Worm (Caenorhabditis elegans) whole organism, L4 larva: ENCODE data around the gene K08D8.9.
A peak's percentile ranks its signal among the peaks of the same experiment; 100 is the strongest.

Experiments
- F49E8.2 ChIP-seq: sonication (generic microtip); optimal IDR thresholded peaks from 2 replicates; lab custom pipeline; 2016; ENCODE audit warnings: missing compliant biosample characterization, mild to moderate bottlenecking, missing genetic modification characterization, borderline replicate concordance
- aly-2 ChIP-seq: sonication (generic microtip); optimal IDR thresholded peaks from 2 replicates; lab custom pipeline; 2018; ENCODE audit warnings: missing biosample characterization, missing genetic modification characterization
- ceh-82 ChIP-seq: sonication (generic microtip); optimal IDR thresholded peaks from 2 replicates; lab custom pipeline; 2017; ENCODE audit warnings: missing biosample characterization, missing genetic modification characterization
- ctbp-1 ChIP-seq: fragments of 200-800 bp; sonication (Bioruptor generic); IDR thresholded peaks from 2 replicates; pipeline ENCODE4 v1.3.6; 2022; ENCODE audit warnings: missing genetic modification reagents, missing genetic modification characterization, missing compliant biosample characterization
- daf-16 ChIP-seq, 3 experiments: sonication (generic microtip); optimal IDR thresholded peaks; 2 replicates each; lab custom pipeline; 2016 to 2017; ENCODE audit warnings: missing genetic modification characterization in 3 of 3, missing genetic modification reagents in 3 of 3, mild to moderate bottlenecking in 2 of 3, missing compliant biosample characterization in 2 of 3, missing biosample characterization in 1 of 3, moderate library complexity in 1 of 3
- dmd-6 ChIP-seq: fragments of 200-800 bp; sonication (Bioruptor generic); IDR thresholded peaks from 2 replicates; pipeline ENCODE4 v1.3.6; 2022; ENCODE audit warnings: missing genetic modification reagents, missing genetic modification characterization, missing compliant biosample characterization
- dmd-9 ChIP-seq: fragments of 200-800 bp; sonication (Bioruptor generic); IDR thresholded peaks from 2 replicates; pipeline ENCODE4 v1.3.6; 2022; ENCODE audit warnings: missing genetic modification reagents, missing genetic modification characterization, missing compliant biosample characterization
- dpl-1 ChIP-seq: fragments of 150-350 bp; optimal IDR thresholded peaks from 2 replicates; lab custom pipeline; 2014; ENCODE audit warnings: missing biosample characterization, missing genetic modification reagents, missing genetic modification characterization
- dve-1 ChIP-seq: sonication (generic microtip); optimal IDR thresholded peaks from 2 replicates; lab custom pipeline; 2017; ENCODE audit warnings: antibody characterized with exemption, mild to moderate bottlenecking, missing genetic modification characterization, missing compliant biosample characterization; ENCODE audit not compliant: insufficient read depth
- gei-8 ChIP-seq: fragments of 200-800 bp; sonication (Bioruptor generic); optimal IDR thresholded peaks from 2 replicates; lab custom pipeline; 2018; ENCODE audit warnings: mild to moderate bottlenecking, missing genetic modification characterization, missing compliant biosample characterization
- hlh-11 ChIP-seq: fragments of 200-800 bp; sonication (Bioruptor generic); optimal IDR thresholded peaks from 2 replicates; lab custom pipeline; 2018; ENCODE audit warnings: mild to moderate bottlenecking, missing genetic modification characterization, missing compliant biosample characterization
- hmg-1.1 ChIP-seq: fragments of 200-800 bp; sonication (Bioruptor generic); IDR thresholded peaks from 2 replicates; pipeline ENCODE4 v1.3.6; 2022; ENCODE audit warnings: missing genetic modification reagents, missing genetic modification characterization, missing compliant biosample characterization
- lin-38 ChIP-seq: fragments of 200-800 bp; sonication (Bioruptor generic); IDR thresholded peaks from 2 replicates; pipeline ENCODE4 v1.3.6; 2022; ENCODE audit warnings: missing genetic modification reagents, missing genetic modification characterization, missing compliant biosample characterization
- mdt-29 ChIP-seq: fragments of 200-800 bp; sonication (Bioruptor generic); IDR thresholded peaks from 2 replicates; pipeline ENCODE4 v1.3.6; 2022; ENCODE audit warnings: missing genetic modification reagents, missing genetic modification characterization, missing compliant biosample characterization
- mes-2 ChIP-seq: sonication (generic microtip); optimal IDR thresholded peaks from 2 replicates; lab custom pipeline; 2016; ENCODE audit warnings: missing genotype, mild to moderate bottlenecking, missing genetic modification characterization, missing compliant biosample characterization; ENCODE audit not compliant: poor library complexity, severe bottlenecking
- nhr-10 ChIP-seq: fragments of 150-350 bp; optimal IDR thresholded peaks from 2 replicates; lab custom pipeline; 2014; ENCODE audit warnings: missing biosample characterization, missing genetic modification characterization
- nhr-102 ChIP-seq: sonication (generic microtip); optimal IDR thresholded peaks from 2 replicates; lab custom pipeline; 2016; ENCODE audit warnings: mild to moderate bottlenecking, missing genetic modification characterization, moderate library complexity, missing compliant biosample characterization
- nhr-28 ChIP-seq: fragments of 150-350 bp; optimal IDR thresholded peaks from 2 replicates; lab custom pipeline; 2014; ENCODE audit warnings: missing biosample characterization, missing genetic modification characterization
- nhr-77 ChIP-seq: fragments of 150-350 bp; optimal IDR thresholded peaks from 2 replicates; lab custom pipeline; 2014; ENCODE audit warnings: missing biosample characterization, missing genetic modification characterization
- pqm-1 ChIP-seq: sonication (generic microtip); optimal IDR thresholded peaks from 2 replicates; lab custom pipeline; 2017; ENCODE audit warnings: missing biosample characterization, missing genetic modification characterization
- set-16 ChIP-seq: fragments of 200-800 bp; sonication (Bioruptor generic); IDR thresholded peaks from 2 replicates; pipeline ENCODE4 v1.3.6; 2022; ENCODE audit warnings: missing genetic modification reagents, missing genetic modification characterization, missing compliant biosample characterization
- skn-1 ChIP-seq: fragments of 150-350 bp; optimal IDR thresholded peaks from 2 replicates; lab custom pipeline; 2014; ENCODE audit warnings: missing biosample characterization, missing genetic modification characterization
- snpc-4 ChIP-seq: fragments of 150-350 bp; optimal IDR thresholded peaks from 2 replicates; lab custom pipeline; 2014; ENCODE audit warnings: missing biosample characterization, missing genetic modification characterization
- tra-1 ChIP-seq: fragments of 200-800 bp; sonication (Bioruptor generic); IDR thresholded peaks from 2 replicates; pipeline ENCODE4 v1.3.6; 2022; ENCODE audit warnings: missing genetic modification reagents, missing genetic modification characterization, missing compliant biosample characterization
- unc-62 ChIP-seq, 3 experiments: fragments of 150-350 bp in 1 of 3; sonication (generic microtip); optimal IDR thresholded peaks in 2 of 3; peaks in 1 of 3; 1 replicate in 1 of 3; 2 replicates in 2 of 3; lab custom pipeline; 2014 to 2017; ENCODE audit warnings: missing biosample characterization in 3 of 3, missing genetic modification characterization in 3 of 3, missing genetic modification reagents in 3 of 3, missing genotype in 1 of 3
- zfp-3 ChIP-seq: fragments of 200-800 bp; sonication (Bioruptor generic); conservative IDR thresholded peaks from 2 replicates; pipeline ENCODE4 v1.3.6; 2022; ENCODE audit warnings: missing genetic modification reagents, missing genetic modification characterization, missing compliant biosample characterization
- zip-2 ChIP-seq: fragments of 150-350 bp; optimal IDR thresholded peaks from 2 replicates; lab custom pipeline; 2014; ENCODE audit warnings: missing biosample characterization, missing genetic modification characterization
- ztf-11 ChIP-seq: fragments of 150-350 bp; optimal IDR thresholded peaks from 2 replicates; lab custom pipeline; 2014; ENCODE audit warnings: missing biosample characterization, missing genetic modification characterization
- ztf-7 ChIP-seq: fragments of 150-350 bp; optimal IDR thresholded peaks from 2 replicates; lab custom pipeline; 2014; ENCODE audit warnings: missing biosample characterization, missing genetic modification characterization

K08D8.9 gene

DNA sequence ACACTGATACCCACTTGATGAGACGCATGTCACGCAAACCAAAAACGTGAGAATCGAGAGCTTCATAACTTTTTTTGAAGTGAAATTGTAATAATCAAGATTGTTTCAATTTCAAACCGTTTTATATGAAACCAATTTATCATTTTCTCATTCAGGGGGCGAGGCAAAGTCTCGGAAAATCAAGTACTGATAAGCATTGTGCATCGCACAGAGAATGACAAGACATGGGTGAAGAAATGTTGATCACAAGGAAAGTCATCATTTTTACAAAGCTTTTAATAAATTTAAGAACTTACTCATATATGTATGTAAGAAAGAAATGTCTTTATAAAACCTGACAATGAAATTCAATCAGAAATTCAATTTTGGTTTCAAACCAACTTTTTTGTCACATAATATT is 7.0 kb downstream of the K08D8.9 start, which contains the start of gene K08D8.3 (continued):
- no peak for TF ChIP-seq lin-38

ce11 chrIV:12909871-12910270 is 10.4 kb downstream of the K08D8.9 start, which contains the start of gene K08D8.4:
Gene K08D8.4, minus strand, starts transcription at chrIV:12909998.
- TF ChIP-seq dve-1: peak; percentile 15
- TF ChIP-seq hlh-11 (tag; lab: Kevin White, UChicago): peak; percentile 22
- no peak for TF ChIP-seq ztf-11 (tag; lab: Kevin White, UChicago)
- no peak for TF ChIP-seq mdt-29 (GFP tag; lab: Robert Waterston, UW)
- TF ChIP-seq nhr-28 (tag; lab: Kevin White, UChicago): peak; percentile 32
- no peak for TF ChIP-seq snpc-4 (tag; lab: Kevin White, UChicago)
- TF ChIP-seq daf-16 (GFP tag; optimal IDR thresholded peaks at IDR 0.05; lab: Kevin White, UChicago): no peak
- TF ChIP-seq daf-16 (tag; optimal IDR thresholded peaks at IDR 0.05; lab: Kevin White, UChicago): peak; percentile 16
- TF ChIP-seq pqm-1 (tag; lab: Kevin White, UChicago): peak; percentile 70
- TF ChIP-seq dmd-6 (GFP tag; lab: Robert Waterston, UW): peak; percentile 78
- no peak for TF ChIP-seq nhr-10 (tag; lab: Kevin White, UChicago)
- TF ChIP-seq, all 104 proteins: peak for 6

- TF ChIP-seq skn-1 (tag; lab: Kevin White, UChicago): no peak
- no peak for TF ChIP-seq zip-2 (tag; lab: Kevin White, UChicago)
- TF ChIP-seq ceh-82 (tag; lab: Kevin White, UChicago): no peak
- TF ChIP-seq nhr-28 (tag; lab: Kevin White, UChicago): peak; percentile 49
- TF ChIP-seq dmd-6 (GFP tag; lab: Robert Waterston, UW): peak; percentile 70
- peak; percentile 7 for TF ChIP-seq hlh-11 (tag; lab: Kevin White, UChicago)
- TF ChIP-seq gei-8 (GFP tag; lab: Kevin White, UChicago): no peak
- TF ChIP-seq daf-16 (GFP tag; optimal IDR thresholded peaks at IDR 0.05; lab: Kevin White, UChicago): no peak
- no peak for TF ChIP-seq daf-16 (tag; optimal IDR thresholded peaks at IDR 0.05; lab: Kevin White, UChicago)
- TF ChIP-seq aly-2: no peak
- no peak for TF ChIP-seq set-16 (GFP tag; lab: Robert Waterston, UW)
- TF ChIP-seq mes-2 (tag; lab: Kevin White, UChicago): no peak
- TF ChIP-seq zfp-3: no peak
- TF ChIP-seq pqm-1 (tag; lab: Kevin White, UChicago): peak; percentile 44
- TF ChIP-seq ctbp-1: no peak
- no peak for TF ChIP-seq dmd-9 (GFP tag; lab: Robert Waterston, UW)
- no peak for TF ChIP-seq nhr-77 (tag; lab: Kevin White, UChicago)
Observed at ce11 chrIV:12911990-12912389, 12.5 kb downstream of the K08D8.9 start, which contains the start of gene K08D8.5. Gene K08D8.5, minus strand, starts transcription at chrIV:12912129.

DNA sequence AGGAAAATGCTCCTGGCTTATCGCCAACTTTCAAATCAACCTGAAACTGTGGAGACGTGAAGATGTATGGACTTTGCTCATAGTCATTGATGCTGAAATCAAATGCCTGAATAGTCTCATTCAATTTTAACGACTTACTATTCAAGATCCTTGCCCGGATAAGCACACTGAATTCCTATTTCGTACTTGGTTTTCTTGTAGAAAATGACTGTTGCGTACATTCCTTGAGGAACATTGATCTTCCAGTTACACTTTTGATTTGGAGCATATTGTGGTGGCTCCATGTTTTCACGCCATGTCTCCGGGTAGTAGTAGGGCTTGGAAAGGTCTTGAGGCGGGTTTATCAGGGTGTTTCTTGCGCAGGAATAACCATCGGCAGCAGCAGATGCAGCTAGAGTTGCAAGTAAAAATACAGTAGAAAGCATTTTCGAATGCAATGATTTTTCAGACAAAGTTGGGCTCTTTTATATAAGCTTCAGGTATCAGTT is 15.1 kb downstream of the K08D8.9 start, which contains the start of gene irg-6:
Gene irg-6, minus strand, starts transcription at position 438 of the 488 bp plus-strand sequence.
- TF ChIP-seq hmg-1.1 (no peak), unc-62 (GFP tag; optimal IDR thresholded peaks at IDR 0.05 in 1 of 2; lab: Kevin White, UChicago) (peak in 1 of 2 experiments; percentile 97), unc-62 (tag; optimal IDR thresholded peaks at IDR 0.05; lab: Kevin White, UChicago) (no peak)

ce11 chrIV:12915479-12915878 is 16.0 kb downstream of the K08D8.9 start, which contains the start of gene srz-15:
Gene srz-15, plus strand, starts transcription at chrIV:12915779.
- TF ChIP-seq tra-1 (GFP tag; lab: Robert Waterston, UW): no peak
- no peak for TF ChIP-seq daf-16 (GFP tag; optimal IDR thresholded peaks at IDR 0.05; lab: Kevin White, UChicago)
- no peak for TF ChIP-seq daf-16 (tag; optimal IDR thresholded peaks at IDR 0.05; lab: Kevin White, UChicago)
- TF ChIP-seq lin-38: no peak
- TF ChIP-seq skn-1 (tag; lab: Kevin White, UChicago): no peak
- TF ChIP-seq F49E8.2 (tag; lab: Kevin White, UChicago): no peak
- TF ChIP-seq ztf-7 (tag; lab: Kevin White, UChicago): no peak
- no peak for TF ChIP-seq nhr-102 (tag; lab: Kevin White, UChicago)
- TF ChIP-seq dpl-1 (GFP tag; lab: Kevin White, UChicago): no peak
